Worm (Caenorhabditis elegans) whole organism, midembryonic: Measurements from ENCODE around the gene nspc-16.
A peak's percentile ranks its signal among the peaks of the same experiment; 100 is the strongest.
"Not testable (repeated sequence)": the region's sequence is repeated elsewhere in the genome, so short reads cannot be mapped to it uniquely, and the experiment has no call there.

Source experiments
- T22C8.4 ChIP-seq: fragments of 200-800 bp; sonication (Bioruptor generic); IDR thresholded peaks from 2 replicates; pipeline ENCODE4 v1.3.6; 2022; ENCODE audit warnings: missing genetic modification characterization, missing compliant biosample characterization
- cog-1 ChIP-seq: sonication (generic microtip); optimal IDR thresholded peaks from 2 replicates; lab custom pipeline; 2016; ENCODE audit warnings: missing genetic modification characterization, missing compliant biosample characterization
- flt-1 ChIP-seq: fragments of 200-800 bp; sonication (Bioruptor generic); IDR thresholded peaks from 2 replicates; pipeline ENCODE4 v1.3.6; 2022; ENCODE audit warnings: missing genetic modification characterization, missing compliant biosample characterization
- klf-2 ChIP-seq: fragments of 200-800 bp; sonication (Bioruptor generic); conservative IDR thresholded peaks from 2 replicates; pipeline ENCODE4 v1.3.6; 2022; ENCODE audit warnings: missing genetic modification reagents, missing genetic modification characterization, missing compliant biosample characterization
- med-1 ChIP-seq: sonication (generic microtip); optimal IDR thresholded peaks from 2 replicates; lab custom pipeline; 2017; ENCODE audit warnings: missing genetic modification characterization, mild to moderate bottlenecking, missing compliant biosample characterization, antibody characterized with exemption, missing genetic modification reagents; ENCODE audit not compliant: insufficient read depth
- ref-1 ChIP-seq: fragments of 200-800 bp; sonication (Bioruptor generic); conservative IDR thresholded peaks from 2 replicates; pipeline ENCODE4 v1.3.6; 2022; ENCODE audit warnings: missing genetic modification reagents, missing genetic modification characterization, missing compliant biosample characterization
- tab-1 ChIP-seq: fragments of 200-800 bp; sonication (Bioruptor generic); IDR thresholded peaks from 2 replicates; pipeline ENCODE4 v1.3.6; 2022; ENCODE audit warnings: missing genetic modification characterization, missing compliant biosample characterization
- ztf-23 ChIP-seq: fragments of 200-800 bp; sonication (Bioruptor generic); IDR thresholded peaks from 2 replicates; pipeline ENCODE4 v1.3.6; 2022; ENCODE audit warnings: missing genetic modification reagents, missing genetic modification characterization, missing compliant biosample characterization
- ztf-29 ChIP-seq: fragments of 200-800 bp; sonication (Bioruptor generic); IDR thresholded peaks from 2 replicates; pipeline ENCODE4 v1.3.6; 2022; ENCODE audit warnings: missing genetic modification reagents, missing genetic modification characterization, missing compliant biosample characterization

Gene nspc-16

DNA sequence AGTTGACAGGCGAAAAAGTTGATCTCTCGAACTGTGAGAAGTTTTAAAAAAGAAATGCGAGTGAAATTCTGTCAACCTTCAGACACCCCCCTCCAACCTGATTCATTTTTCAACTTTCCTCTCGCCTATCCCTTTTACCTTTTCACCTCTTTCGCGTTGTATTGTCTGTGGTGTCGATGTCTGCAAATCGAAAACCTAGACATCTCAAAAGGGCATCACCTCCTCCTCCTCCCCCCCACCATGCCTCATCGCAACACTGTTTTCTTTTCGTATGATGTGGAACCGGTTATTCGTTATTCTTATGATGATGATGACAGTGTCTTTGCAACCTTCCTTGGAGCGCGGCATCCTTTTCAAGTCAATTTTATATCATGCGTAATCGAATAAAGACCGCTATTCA is 15.4 kb upstream of the nspc-16 start:
- TF ChIP-seq T22C8.4 (GFP tag; lab: Robert Waterston, UW) (no peak), tab-1 (GFP tag; lab: Robert Waterston, UW) (no peak), klf-2 (GFP tag; lab: Robert Waterston, UW) (no peak)

DNA sequence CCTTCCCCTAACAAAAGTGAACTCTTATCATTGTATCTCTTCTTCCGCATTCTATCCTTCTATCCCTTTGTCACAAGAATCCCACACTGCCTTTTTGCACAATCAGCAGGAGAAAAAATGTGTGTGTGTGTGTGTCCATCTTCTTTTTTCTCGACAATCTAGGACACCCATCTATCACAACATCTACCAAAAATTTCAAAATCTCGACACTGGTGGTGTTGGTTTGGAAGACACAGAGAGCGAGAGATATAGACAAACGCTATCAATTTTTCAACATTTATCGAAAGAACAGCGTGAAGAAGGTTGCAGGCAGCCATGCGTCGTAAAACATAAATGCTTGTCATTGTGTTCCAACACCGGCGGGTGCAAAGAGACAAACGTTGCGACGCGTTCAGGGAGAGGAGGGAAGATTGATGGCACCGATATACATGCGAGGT is 14.5 kb upstream of the nspc-16 start:
- TF ChIP-seq flt-1 (GFP tag; lab: Robert Waterston, UW) (no peak), T22C8.4 (GFP tag; lab: Robert Waterston, UW) (no peak), klf-2 (GFP tag; lab: Robert Waterston, UW) (no peak), cog-1 (no peak), ztf-23 (no peak)

DNA sequence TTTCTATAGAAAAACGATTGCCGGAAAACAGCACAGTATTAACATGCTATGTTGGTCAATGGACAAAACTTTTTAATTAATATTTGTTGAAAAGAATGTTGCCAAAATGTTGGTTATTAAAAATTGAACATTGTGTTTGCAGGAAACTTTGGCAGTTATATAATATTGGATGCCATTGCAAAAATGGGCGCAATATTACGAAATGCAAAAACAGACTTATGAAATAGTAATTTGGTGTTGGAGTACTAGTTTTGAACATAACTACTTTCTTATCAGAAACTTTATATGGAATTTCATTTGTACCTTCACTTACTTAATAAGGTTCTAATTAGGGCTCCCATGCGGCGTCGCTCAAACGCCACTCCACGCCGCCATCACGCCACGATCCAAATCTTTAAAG is 13.0 kb upstream of the nspc-16 start:
- TF ChIP-seq T22C8.4 (GFP tag; lab: Robert Waterston, UW) (no peak), ref-1 (GFP tag; lab: Robert Waterston, UW) (no peak), cog-1 (no peak), flt-1 (GFP tag; lab: Robert Waterston, UW) (no peak), med-1 (GFP tag; lab: Kevin White, UChicago) (no peak), klf-2 (GFP tag; lab: Robert Waterston, UW) (no peak), tab-1 (GFP tag; lab: Robert Waterston, UW) (no peak), ztf-23 (no peak), ztf-29 (GFP tag; lab: Robert Waterston, UW) (no peak)

DNA sequence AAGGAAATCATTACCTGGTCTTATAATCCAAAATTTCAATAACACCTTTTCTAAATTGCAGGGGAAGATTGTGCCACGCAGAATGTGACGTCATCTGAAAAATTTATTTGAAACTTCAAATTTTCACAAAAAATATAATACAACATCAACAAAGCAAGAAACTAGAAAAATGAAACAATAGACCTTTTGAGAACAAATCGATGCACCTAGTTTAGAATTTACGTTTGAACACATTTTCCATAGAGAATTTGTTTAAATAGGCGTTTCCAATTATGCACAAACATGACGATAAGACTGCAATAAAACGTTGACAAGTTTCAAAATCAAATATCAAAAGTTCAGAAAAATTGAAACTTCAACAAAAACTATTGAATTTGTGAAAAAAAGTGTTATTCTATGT is 10.6 kb upstream of the nspc-16 start, which contains the start of gene fbxa-141:
Gene fbxa-141 (minus strand): TSS at position 101 of the 400 bp plus-strand sequence.
- no peak for TF ChIP-seq ztf-23
- TF ChIP-seq med-1 (GFP tag; lab: Kevin White, UChicago) = no peak
- no peak for TF ChIP-seq tab-1 (GFP tag; lab: Robert Waterston, UW)
- TF ChIP-seq ztf-29 (GFP tag; lab: Robert Waterston, UW) = no peak
- no peak for TF ChIP-seq T22C8.4 (GFP tag; lab: Robert Waterston, UW)
- TF ChIP-seq flt-1 (GFP tag; lab: Robert Waterston, UW) = no peak
- TF ChIP-seq klf-2 (GFP tag; lab: Robert Waterston, UW) = no peak
- TF ChIP-seq cog-1 = no peak

DNA sequence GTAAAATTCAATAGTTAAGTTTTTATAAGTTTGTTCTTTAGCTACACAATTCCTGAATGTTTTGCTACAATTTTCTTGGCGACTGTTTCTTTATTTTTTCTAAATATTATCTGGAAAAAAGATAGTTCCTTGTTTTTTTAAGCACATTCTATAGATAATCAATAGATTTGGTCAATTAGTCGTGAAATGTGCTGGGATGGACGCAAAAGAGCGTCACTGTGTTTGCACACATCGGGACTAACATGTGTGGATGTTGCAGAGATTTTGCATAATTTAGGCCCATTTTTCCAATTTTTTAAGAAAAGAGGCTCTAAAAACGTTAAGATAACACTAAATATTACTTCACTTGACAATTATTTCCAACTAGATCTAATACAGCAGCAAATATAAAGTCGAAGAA is 9.9 kb upstream of the nspc-16 start:
- peak; percentile 54; the same call in 1 of the 2 replicates for TF ChIP-seq T22C8.4 (GFP tag; lab: Robert Waterston, UW)
- TF ChIP-seq flt-1 (GFP tag; lab: Robert Waterston, UW) = no peak
- TF ChIP-seq ztf-23 = no peak

DNA sequence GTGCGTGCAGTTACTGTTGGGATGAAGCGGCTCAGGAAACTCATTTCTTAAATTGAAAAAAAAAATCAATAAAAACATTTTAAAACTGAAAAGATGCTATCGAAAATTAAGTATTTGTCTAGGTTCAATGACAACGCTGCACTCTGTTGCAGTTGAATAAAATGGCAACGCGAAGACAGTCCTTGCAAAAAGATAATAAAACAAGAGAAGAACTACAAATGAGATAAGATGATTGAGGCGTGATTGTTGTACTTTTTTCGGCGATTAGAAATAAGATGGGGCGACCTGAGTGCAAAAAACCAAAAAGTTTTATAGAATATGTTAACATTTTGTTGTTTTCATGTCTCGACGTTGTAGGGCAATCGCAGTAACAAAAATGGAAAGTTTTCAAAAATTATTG is 8.3 kb upstream of the nspc-16 start, which contains the start of gene gcsh-1:
Gene gcsh-1 (minus strand): TSS at position 46 of the 400 bp plus-strand sequence.
- TF ChIP-seq tab-1 (GFP tag; lab: Robert Waterston, UW) = no peak
- no peak for TF ChIP-seq flt-1 (GFP tag; lab: Robert Waterston, UW)
- no peak for TF ChIP-seq ztf-23
- TF ChIP-seq klf-2 (GFP tag; lab: Robert Waterston, UW) = no peak
- TF ChIP-seq med-1 (GFP tag; lab: Kevin White, UChicago) = no peak

ce11 chrX:14516560-14516959 is 6.8 kb upstream of the nspc-16 start, which contains the start of gene D1025.10:
Gene D1025.10, plus strand, starts transcription at chrX:14516860.
- no peak for TF ChIP-seq ztf-23
- no peak for TF ChIP-seq klf-2 (GFP tag; lab: Robert Waterston, UW)
- no peak for TF ChIP-seq ref-1 (GFP tag; lab: Robert Waterston, UW)
- TF ChIP-seq cog-1 = no peak
- no peak for TF ChIP-seq T22C8.4 (GFP tag; lab: Robert Waterston, UW)
- no peak for TF ChIP-seq ztf-29 (GFP tag; lab: Robert Waterston, UW)
- TF ChIP-seq tab-1 (GFP tag; lab: Robert Waterston, UW) = no peak
- no peak for TF ChIP-seq med-1 (GFP tag; lab: Kevin White, UChicago)
- no peak for TF ChIP-seq flt-1 (GFP tag; lab: Robert Waterston, UW)

- no peak for TF ChIP-seq ztf-29 (GFP tag; lab: Robert Waterston, UW)
- TF ChIP-seq cog-1 = no peak
- no peak for TF ChIP-seq flt-1 (GFP tag; lab: Robert Waterston, UW)
- no peak for TF ChIP-seq klf-2 (GFP tag; lab: Robert Waterston, UW)
- no peak for TF ChIP-seq ref-1 (GFP tag; lab: Robert Waterston, UW)
- no peak for TF ChIP-seq med-1 (GFP tag; lab: Kevin White, UChicago)
- no peak for TF ChIP-seq tab-1 (GFP tag; lab: Robert Waterston, UW)
- TF ChIP-seq ztf-23 = no peak
- TF ChIP-seq T22C8.4 (GFP tag; lab: Robert Waterston, UW) = no peak
Measured at ce11 chrX:14517842-14518241, 5.5 kb upstream of the nspc-16 start.

- TF ChIP-seq ztf-23 = no peak
- no peak for TF ChIP-seq tab-1 (GFP tag; lab: Robert Waterston, UW)
- no peak for TF ChIP-seq med-1 (GFP tag; lab: Kevin White, UChicago)
- no peak for TF ChIP-seq ref-1 (GFP tag; lab: Robert Waterston, UW)
- TF ChIP-seq T22C8.4 (GFP tag; lab: Robert Waterston, UW) = no peak
- TF ChIP-seq flt-1 (GFP tag; lab: Robert Waterston, UW) = no peak
- no peak for TF ChIP-seq klf-2 (GFP tag; lab: Robert Waterston, UW)
- no peak for TF ChIP-seq ztf-29 (GFP tag; lab: Robert Waterston, UW)
- no peak for TF ChIP-seq cog-1
Measured at ce11 chrX:14520463-14520862, 2.9 kb upstream of the nspc-16 start, which contains the start of gene D1025.1. Gene D1025.1, plus strand, starts transcription at chrX:14520763.

DNA sequence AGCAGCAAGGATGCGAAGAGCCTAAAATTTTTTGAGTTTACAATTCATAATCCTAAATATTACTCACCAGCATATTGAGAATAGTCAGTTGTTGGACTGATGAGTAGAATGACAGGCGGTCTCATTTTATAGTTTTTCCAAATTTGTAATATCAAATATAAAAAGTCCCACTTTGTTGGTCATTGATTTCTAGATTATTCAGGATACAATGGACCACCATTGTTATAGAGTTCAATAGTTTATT is 1.6 kb downstream of the nspc-16 start, which contains the start of gene nspc-17:
Gene nspc-17 (minus strand): TSS at position 101 of the 244 bp plus-strand sequence.
- TF ChIP-seq tab-1 (GFP tag; lab: Robert Waterston, UW); ztf-29 (GFP tag; lab: Robert Waterston, UW); med-1 (GFP tag; lab: Kevin White, UChicago): not testable (repeated sequence)
